Fruit fly (Drosophila melanogaster) S2 (cell line): ENCODE measurements around the gene SrpRbeta.

ENCODE experiments used
- CG8478 ChIP-seq: fragments of >200 bp; optimal IDR thresholded peaks from 2 replicates; lab custom pipeline; 2018
- CTCF ChIP-seq, 2 experiments: fragments of >200 bp; optimal IDR thresholded peaks; 2 replicates each; lab custom pipeline; 2018

DNA sequence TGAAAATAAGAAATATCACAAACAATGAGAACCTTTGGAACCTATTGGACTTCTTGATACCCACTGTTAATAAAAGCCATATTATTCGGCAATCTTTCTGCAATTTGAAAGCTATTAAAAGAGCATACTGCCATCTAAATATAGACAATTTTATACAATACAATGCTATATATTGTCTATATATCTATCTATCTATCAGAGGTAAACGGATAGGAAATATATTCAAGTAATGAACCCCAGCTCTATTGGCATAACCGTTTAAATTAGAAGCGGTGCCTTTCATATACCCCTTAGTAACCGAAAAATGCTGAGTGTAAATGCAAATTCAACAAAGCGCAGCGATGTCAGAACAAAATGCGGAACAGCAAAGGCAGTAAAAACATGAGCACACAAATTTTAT lies 43.8 kb upstream of the SrpRbeta start:
- TF ChIP-seq CG8478 (lab: Kevin White, UChicago) (no peak), CTCF (optimal IDR thresholded peaks at IDR 0.05; lab: Kevin White, UChicago) (no peak)
